Worm (Caenorhabditis elegans) whole organism, L4 larva: ENCODE results near the gene Y71H2AM.12.

Source experiments
- F49E8.2 ChIP-seq: sonication (generic microtip); optimal IDR thresholded peaks from 2 replicates; lab custom pipeline; 2016; ENCODE audit warnings: missing compliant biosample characterization, mild to moderate bottlenecking, missing genetic modification characterization, borderline replicate concordance
- Y5F2A.4 ChIP-seq: fragments of 200-800 bp; sonication (Bioruptor generic); optimal IDR thresholded peaks from 2 replicates; lab custom pipeline; 2018; ENCODE audit warnings: mild to moderate bottlenecking, missing genetic modification characterization, missing compliant biosample characterization
- Y75B8A.6 ChIP-seq: fragments of 200-800 bp; sonication (Bioruptor generic); IDR thresholded peaks from 2 replicates; pipeline ENCODE4 v1.3.6; 2022; ENCODE audit warnings: missing genetic modification reagents, missing genetic modification characterization, missing compliant biosample characterization
- ama-1 ChIP-seq: fragments of 150-350 bp; optimal IDR thresholded peaks from 2 replicates; lab custom pipeline; 2014; ENCODE audit warnings: inconsistent platforms, mixed read lengths
- daf-16 ChIP-seq, 3 experiments: sonication (generic microtip); optimal IDR thresholded peaks; 2 replicates each; lab custom pipeline; 2016 to 2017; ENCODE audit warnings: missing genetic modification characterization in 3 of 3, missing genetic modification reagents in 3 of 3, mild to moderate bottlenecking in 2 of 3, missing compliant biosample characterization in 2 of 3, missing biosample characterization in 1 of 3, moderate library complexity in 1 of 3
- daf-8 ChIP-seq: fragments of 200-800 bp; sonication (Bioruptor generic); IDR thresholded peaks from 2 replicates; pipeline ENCODE4 v1.3.6; 2022; ENCODE audit warnings: missing genetic modification characterization, missing compliant biosample characterization
- dmd-6 ChIP-seq: fragments of 200-800 bp; sonication (Bioruptor generic); IDR thresholded peaks from 2 replicates; pipeline ENCODE4 v1.3.6; 2022; ENCODE audit warnings: missing genetic modification reagents, missing genetic modification characterization, missing compliant biosample characterization
- dmd-9 ChIP-seq: fragments of 200-800 bp; sonication (Bioruptor generic); IDR thresholded peaks from 2 replicates; pipeline ENCODE4 v1.3.6; 2022; ENCODE audit warnings: missing genetic modification reagents, missing genetic modification characterization, missing compliant biosample characterization
- dpl-1 ChIP-seq: fragments of 150-350 bp; optimal IDR thresholded peaks from 2 replicates; lab custom pipeline; 2014; ENCODE audit warnings: missing biosample characterization, missing genetic modification reagents, missing genetic modification characterization
- egl-43 ChIP-seq: fragments of 200-800 bp; sonication (Bioruptor generic); IDR thresholded peaks from 2 replicates; pipeline ENCODE4 v1.3.6; 2022; ENCODE audit warnings: missing genetic modification reagents, missing genetic modification characterization, missing compliant biosample characterization
- fkh-10 ChIP-seq: fragments of 150-350 bp; optimal IDR thresholded peaks from 2 replicates; lab custom pipeline; 2014; ENCODE audit warnings: missing biosample characterization, missing genetic modification reagents, missing genetic modification characterization
- hlh-11 ChIP-seq: fragments of 200-800 bp; sonication (Bioruptor generic); optimal IDR thresholded peaks from 2 replicates; lab custom pipeline; 2018; ENCODE audit warnings: mild to moderate bottlenecking, missing genetic modification characterization, missing compliant biosample characterization
- hlh-30 ChIP-seq: sonication (generic microtip); optimal IDR thresholded peaks from 2 replicates; lab custom pipeline; 2017; ENCODE audit warnings: antibody characterized with exemption, mild to moderate bottlenecking, missing genetic modification characterization, missing compliant biosample characterization; ENCODE audit not compliant: insufficient read depth
- hmg-1.1 ChIP-seq: fragments of 200-800 bp; sonication (Bioruptor generic); IDR thresholded peaks from 2 replicates; pipeline ENCODE4 v1.3.6; 2022; ENCODE audit warnings: missing genetic modification reagents, missing genetic modification characterization, missing compliant biosample characterization
- lin-38 ChIP-seq: fragments of 200-800 bp; sonication (Bioruptor generic); IDR thresholded peaks from 2 replicates; pipeline ENCODE4 v1.3.6; 2022; ENCODE audit warnings: missing genetic modification reagents, missing genetic modification characterization, missing compliant biosample characterization
- lsy-2 ChIP-seq, 2 experiments: fragments of 150-350 bp in 1 of 2; sonication (generic microtip) in 1 of 2; optimal IDR thresholded peaks; 2 replicates each; lab custom pipeline; 2014 to 2017; ENCODE audit warnings: missing biosample characterization in 2 of 2, missing genetic modification characterization in 2 of 2
- madf-9 ChIP-seq: fragments of 200-800 bp; sonication (Bioruptor generic); conservative IDR thresholded peaks from 2 replicates; pipeline ENCODE4 v1.3.6; 2022; ENCODE audit warnings: missing genetic modification reagents, missing genetic modification characterization, missing compliant biosample characterization
- mdl-1 ChIP-seq, 2 experiments: fragments of 150-350 bp in 1 of 2; sonication (generic microtip) in 1 of 2; optimal IDR thresholded peaks; 2 replicates each; lab custom pipeline; 2014 to 2017; ENCODE audit warnings: missing biosample characterization in 2 of 2, missing genetic modification characterization in 2 of 2
- mep-1 ChIP-seq: fragments of 150-350 bp; sonication (generic microtip); optimal IDR thresholded peaks from 3 replicates; lab custom pipeline; 2014; ENCODE audit warnings: missing biosample characterization, missing genetic modification characterization
- mes-2 ChIP-seq: sonication (generic microtip); optimal IDR thresholded peaks from 2 replicates; lab custom pipeline; 2016; ENCODE audit warnings: missing genotype, mild to moderate bottlenecking, missing genetic modification characterization, missing compliant biosample characterization; ENCODE audit not compliant: poor library complexity, severe bottlenecking
- nhr-102 ChIP-seq: sonication (generic microtip); optimal IDR thresholded peaks from 2 replicates; lab custom pipeline; 2016; ENCODE audit warnings: mild to moderate bottlenecking, missing genetic modification characterization, moderate library complexity, missing compliant biosample characterization
- nhr-41 ChIP-seq: fragments of 200-800 bp; sonication (Bioruptor generic); IDR thresholded peaks from 2 replicates; pipeline ENCODE4 v1.3.6; 2022; ENCODE audit warnings: missing genetic modification reagents, missing genetic modification characterization, missing compliant biosample characterization
- pha-4 ChIP-seq, 2 experiments: fragments of 150-350 bp in 1 of 2; fragments of 200-800 bp in 1 of 2; sonication (Bioruptor generic) in 1 of 2; IDR thresholded peaks in 1 of 2; optimal IDR thresholded peaks in 1 of 2; 2 replicates each; pipeline versions ENCODE4 v1.3.6 to Lab custom; 2014 to 2022; ENCODE audit warnings: missing genetic modification characterization in 2 of 2, missing genetic modification reagents in 2 of 2, missing biosample characterization in 1 of 2, missing compliant biosample characterization in 1 of 2
- php-3 ChIP-seq: fragments of 200-800 bp; sonication (Bioruptor generic); IDR thresholded peaks from 2 replicates; pipeline ENCODE4 v1.3.6; 2022; ENCODE audit warnings: missing genetic modification reagents, missing genetic modification characterization, missing compliant biosample characterization
- rbr-2 ChIP-seq: sonication (generic microtip); optimal IDR thresholded peaks from 2 replicates; lab custom pipeline; 2016; ENCODE audit warnings: missing genotype, missing genetic modification characterization, missing compliant biosample characterization
- sdz-12 ChIP-seq: fragments of 200-800 bp; sonication (Bioruptor generic); optimal IDR thresholded peaks from 2 replicates; lab custom pipeline; 2018; ENCODE audit warnings: mild to moderate bottlenecking, missing genetic modification characterization, missing compliant biosample characterization
- set-16 ChIP-seq: fragments of 200-800 bp; sonication (Bioruptor generic); IDR thresholded peaks from 2 replicates; pipeline ENCODE4 v1.3.6; 2022; ENCODE audit warnings: missing genetic modification reagents, missing genetic modification characterization, missing compliant biosample characterization
- snpc-4 ChIP-seq: fragments of 150-350 bp; optimal IDR thresholded peaks from 2 replicates; lab custom pipeline; 2014; ENCODE audit warnings: missing biosample characterization, missing genetic modification characterization
- spr-1 ChIP-seq: sonication (generic microtip); optimal IDR thresholded peaks from 2 replicates; lab custom pipeline; 2016; ENCODE audit warnings: mild to moderate bottlenecking, missing genetic modification characterization, missing compliant biosample characterization
- spr-3 ChIP-seq: fragments of 200-800 bp; sonication (Bioruptor generic); optimal IDR thresholded peaks from 2 replicates; lab custom pipeline; 2018; ENCODE audit warnings: mild to moderate bottlenecking, missing genetic modification characterization, missing compliant biosample characterization
- unc-62 ChIP-seq, 3 experiments: fragments of 150-350 bp in 1 of 3; sonication (generic microtip); optimal IDR thresholded peaks in 2 of 3; peaks in 1 of 3; 1 replicate in 1 of 3; 2 replicates in 2 of 3; lab custom pipeline; 2014 to 2017; ENCODE audit warnings: missing biosample characterization in 3 of 3, missing genetic modification characterization in 3 of 3, missing genetic modification reagents in 3 of 3, missing genotype in 1 of 3
- vab-7 ChIP-seq: fragments of 200-800 bp; sonication (Bioruptor generic); IDR thresholded peaks from 2 replicates; pipeline ENCODE4 v1.3.6; 2022; ENCODE audit warnings: missing genetic modification reagents, missing genetic modification characterization, missing compliant biosample characterization

Y71H2AM.12 gene

DNA sequence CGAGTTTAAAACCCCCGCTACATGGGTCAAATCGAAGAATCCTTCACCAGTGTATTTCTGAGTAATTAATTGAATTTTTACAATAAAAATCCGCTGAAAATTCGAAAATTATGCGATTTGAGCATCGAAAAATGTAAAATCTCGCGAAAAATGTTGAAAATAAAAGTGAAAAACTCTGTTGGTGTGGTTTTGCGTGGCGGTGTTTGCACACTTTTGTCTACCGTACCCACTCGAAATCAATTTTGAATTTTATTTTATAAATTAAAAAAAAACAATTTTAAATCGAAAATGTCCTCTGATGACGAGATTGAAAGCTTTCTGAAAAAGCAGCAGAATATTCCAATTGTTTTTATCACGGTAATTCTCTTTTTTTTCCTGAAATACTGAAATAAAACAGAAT, 46.9 kb upstream of the Y71H2AM.12 start, which contains the start of gene Y71H2AM.6:
TSS of gene Y71H2AM.6 (plus strand) at position 264 of the 400 bp plus-strand sequence.
- no peak for TF ChIP-seq php-3 (GFP tag; lab: Robert Waterston, UW)
- TF ChIP-seq lin-38 (GFP tag; lab: Robert Waterston, UW): peak; percentile 73
- peak; percentile 18 for TF ChIP-seq fkh-10 (GFP tag; lab: Kevin White, UChicago)
- peak; percentile 90 to 99 for TF ChIP-seq lsy-2 (tag; optimal IDR thresholded peaks at IDR 0.05; lab: Kevin White, UChicago)
- TF ChIP-seq hlh-11: peak; percentile 3
- TF ChIP-seq sdz-12: no peak
- TF ChIP-seq mep-1 (tag; lab: Kevin White, UChicago): peak; percentile 28
- TF ChIP-seq dmd-9 (GFP tag; lab: Robert Waterston, UW): no peak
- no peak for TF ChIP-seq pha-4 (GFP tag; IDR thresholded peaks at IDR 0.05; lab: Robert Waterston, UW)
- TF ChIP-seq pha-4 (tag; optimal IDR thresholded peaks at IDR 0.05; lab: Kevin White, UChicago): peak; percentile 79
- no peak for TF ChIP-seq vab-7
- TF ChIP-seq hmg-1.1: 0 out of 2 replicates have a peak, but pooled peaks have one; percentile 27
- TF ChIP-seq Y5F2A.4 (GFP tag; lab: Kevin White, UChicago): no peak
- peak; percentile 21 for TF ChIP-seq rbr-2 (tag; lab: Kevin White, UChicago)
- no peak for TF ChIP-seq daf-16 (GFP tag; optimal IDR thresholded peaks at IDR 0.05; lab: Kevin White, UChicago)
- peak; percentile 13 for TF ChIP-seq daf-16 (tag; optimal IDR thresholded peaks at IDR 0.05; lab: Kevin White, UChicago)
- peak; percentile 66 for TF ChIP-seq mes-2
- TF ChIP-seq dpl-1: peak; percentile 76

DNA sequence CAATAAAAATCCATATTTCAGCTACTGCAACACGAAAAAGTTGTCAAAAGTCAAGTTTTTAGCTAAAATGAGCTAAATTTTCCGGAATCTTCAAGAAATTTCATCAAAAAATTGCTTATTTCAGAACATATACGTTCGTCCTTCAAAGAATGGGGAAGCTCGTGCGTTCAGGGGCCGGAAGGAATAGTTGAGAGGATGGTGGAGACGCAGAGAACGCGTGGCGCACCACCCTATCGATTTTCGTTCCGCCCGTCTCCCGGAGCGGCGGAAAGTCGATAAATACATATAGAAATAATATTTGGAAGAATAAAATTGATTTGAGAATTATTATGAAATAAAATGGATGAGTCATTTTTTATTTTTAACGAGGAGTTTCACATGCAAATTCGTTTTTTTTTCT, 46.4 kb upstream of the Y71H2AM.12 start:
- TF ChIP-seq mdl-1 (tag; optimal IDR thresholded peaks at IDR 0.05; lab: Kevin White, UChicago): peak; percentile 5 to 8
- peak; percentile 38 for TF ChIP-seq hlh-30 (tag; lab: Kevin White, UChicago)
- no peak for TF ChIP-seq spr-1 (tag; lab: Kevin White, UChicago)
- no peak for TF ChIP-seq lsy-2 (tag; optimal IDR thresholded peaks at IDR 0.05; lab: Kevin White, UChicago)
- TF ChIP-seq daf-8 (GFP tag; lab: Robert Waterston, UW): no peak
- TF ChIP-seq spr-3 (GFP tag; lab: Kevin White, UChicago): no peak

DNA sequence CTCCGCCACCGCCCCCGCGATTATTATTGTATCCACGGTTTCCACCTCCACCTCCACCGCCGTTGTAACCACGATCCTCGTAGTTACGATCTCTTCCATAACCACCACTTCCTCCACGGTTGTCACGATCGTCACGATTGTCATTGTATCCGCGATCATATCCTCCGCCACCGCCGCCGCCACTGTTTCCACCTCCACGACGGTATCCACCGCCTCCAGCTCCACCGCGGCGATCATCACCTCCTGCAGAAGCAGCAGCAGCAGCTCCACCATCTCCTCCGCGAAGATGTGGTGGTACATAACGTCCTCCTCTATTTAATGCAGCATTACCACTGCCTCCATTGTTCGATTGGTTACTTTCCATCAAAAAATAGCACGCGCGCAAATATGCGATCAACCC, 44.8 kb upstream of the Y71H2AM.12 start, which contains the start of gene laf-1:
TSS of gene laf-1 (minus strand) at position 399 of the 400 bp plus-strand sequence.
- no peak for TF ChIP-seq F49E8.2 (tag; lab: Kevin White, UChicago)
- no peak for TF ChIP-seq ama-1
- no peak for TF ChIP-seq dmd-6 (GFP tag; lab: Robert Waterston, UW)
- TF ChIP-seq madf-9 (GFP tag; lab: Robert Waterston, UW): no peak
- TF ChIP-seq unc-62 (GFP tag; optimal IDR thresholded peaks at IDR 0.05 in 1 of 2; lab: Kevin White, UChicago): peak in 1 of 2 experiments; percentile 50
- TF ChIP-seq unc-62 (tag; optimal IDR thresholded peaks at IDR 0.05; lab: Kevin White, UChicago): no peak
- TF ChIP-seq set-16 (GFP tag; lab: Robert Waterston, UW): peak; percentile 87
- no peak for TF ChIP-seq spr-1 (tag; lab: Kevin White, UChicago)
- no peak for TF ChIP-seq pha-4 (GFP tag; IDR thresholded peaks at IDR 0.05; lab: Robert Waterston, UW)
- TF ChIP-seq pha-4 (tag; optimal IDR thresholded peaks at IDR 0.05; lab: Kevin White, UChicago): no peak
- TF ChIP-seq snpc-4: no peak
- TF ChIP-seq Y75B8A.6: no peak
- no peak for TF ChIP-seq mes-2

DNA sequence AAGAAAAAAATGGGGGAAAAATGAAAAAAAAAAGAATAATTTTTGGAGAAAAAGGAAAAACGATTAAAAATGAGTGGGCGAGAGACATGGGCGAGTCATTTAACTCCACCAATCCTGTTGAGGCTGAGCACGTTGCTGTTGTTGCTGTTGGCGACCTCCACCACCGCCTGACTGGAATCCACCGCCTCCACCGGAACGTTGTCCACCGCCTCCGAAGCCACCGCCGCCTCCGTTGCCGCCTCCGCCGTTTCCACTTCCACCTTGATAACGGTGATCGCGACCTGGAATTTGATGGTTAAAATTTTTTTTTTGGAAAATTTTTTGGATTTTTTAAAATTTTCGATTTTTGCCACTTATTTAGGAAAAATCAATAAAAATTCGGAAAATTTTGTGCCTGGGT, 36.9 kb upstream of the Y71H2AM.12 start:
- no peak for TF ChIP-seq dpl-1
- 0 out of 2 replicates have a peak, but pooled peaks have one; percentile 7 for TF ChIP-seq egl-43 (GFP tag; lab: Robert Waterston, UW)
- no peak for TF ChIP-seq Y5F2A.4 (GFP tag; lab: Kevin White, UChicago)
- TF ChIP-seq set-16 (GFP tag; lab: Robert Waterston, UW): peak; percentile 85
- no peak for TF ChIP-seq lsy-2 (tag; optimal IDR thresholded peaks at IDR 0.05; lab: Kevin White, UChicago)
- TF ChIP-seq nhr-102 (tag; lab: Kevin White, UChicago): no peak
- no peak for TF ChIP-seq nhr-41 (GFP tag; lab: Robert Waterston, UW)
- no peak for TF ChIP-seq fkh-10 (GFP tag; lab: Kevin White, UChicago)
